Worm (Caenorhabditis elegans) whole organism, late embryonic: ENCODE results near the gene K10C2.8.
A peak's percentile ranks its signal among the peaks of the same experiment; 100 is the strongest.

Experiments used
- C08G9.2 ChIP-seq: sonication (generic microtip); optimal IDR thresholded peaks from 2 replicates; lab custom pipeline; 2016; ENCODE audit warnings: mild to moderate bottlenecking, missing genetic modification characterization, moderate library complexity, missing compliant biosample characterization
- C38D4.7 ChIP-seq: fragments of 200-800 bp; sonication (Bioruptor generic); optimal IDR thresholded peaks from 2 replicates; lab custom pipeline; 2018; ENCODE audit warnings: mild to moderate bottlenecking, missing genetic modification characterization, moderate library complexity, missing compliant biosample characterization
- F13H6.1 ChIP-seq: sonication (generic microtip); optimal IDR thresholded peaks from 2 replicates; lab custom pipeline; 2016; ENCODE audit warnings: missing genetic modification characterization, missing compliant biosample characterization
- Y22D7AL.16 ChIP-seq: sonication (generic microtip); optimal IDR thresholded peaks from 2 replicates; lab custom pipeline; 2016; ENCODE audit warnings: missing genetic modification characterization, missing compliant biosample characterization
- ama-1 ChIP-seq: fragments of 150-350 bp; optimal IDR thresholded peaks from 2 replicates; lab custom pipeline; 2014
- ceh-14 ChIP-seq: sonication (generic microtip); optimal IDR thresholded peaks from 2 replicates; lab custom pipeline; 2016; ENCODE audit warnings: missing genotype, missing genetic modification characterization, missing compliant biosample characterization
- ceh-18 ChIP-seq: sonication (generic microtip); optimal IDR thresholded peaks from 2 replicates; lab custom pipeline; 2016; ENCODE audit warnings: missing genetic modification characterization, missing compliant biosample characterization
- ceh-19 ChIP-seq: fragments of 200-800 bp; sonication (Bioruptor generic); optimal IDR thresholded peaks from 2 replicates; lab custom pipeline; 2018; ENCODE audit warnings: mild to moderate bottlenecking, missing genetic modification characterization, missing compliant biosample characterization
- ceh-2 ChIP-seq: sonication (generic microtip); optimal IDR thresholded peaks from 2 replicates; lab custom pipeline; 2016; ENCODE audit warnings: missing genotype, missing genetic modification characterization, missing compliant biosample characterization
- ceh-30 ChIP-seq: fragments of 150-350 bp; optimal IDR thresholded peaks from 2 replicates; lab custom pipeline; 2014; ENCODE audit warnings: missing biosample characterization, missing genetic modification characterization
- ceh-31 ChIP-seq: sonication (generic microtip); optimal IDR thresholded peaks from 2 replicates; lab custom pipeline; 2016; ENCODE audit warnings: missing genetic modification characterization, missing compliant biosample characterization
- ceh-34 ChIP-seq: sonication (generic microtip); optimal IDR thresholded peaks from 2 replicates; lab custom pipeline; 2016; ENCODE audit warnings: mild to moderate bottlenecking, missing genetic modification characterization, missing compliant biosample characterization
- ceh-45 ChIP-seq: fragments of 200-800 bp; sonication (Bioruptor generic); IDR thresholded peaks from 2 replicates; pipeline ENCODE4 v1.3.6; 2022; ENCODE audit warnings: missing genetic modification reagents, missing genetic modification characterization, missing compliant biosample characterization
- ceh-48 ChIP-seq: sonication (generic microtip); optimal IDR thresholded peaks from 2 replicates; lab custom pipeline; 2016; ENCODE audit warnings: missing genetic modification characterization, inconsistent platforms, missing compliant biosample characterization
- dve-1 ChIP-seq: sonication (generic microtip); optimal IDR thresholded peaks from 2 replicates; lab custom pipeline; 2017; ENCODE audit warnings: antibody characterized with exemption, mild to moderate bottlenecking, missing genetic modification characterization, missing compliant biosample characterization
- elt-2 ChIP-seq: sonication (generic microtip); optimal IDR thresholded peaks from 2 replicates; lab custom pipeline; 2016; ENCODE audit warnings: missing genetic modification reagents, missing genetic modification characterization, missing compliant biosample characterization
- elt-4 ChIP-seq: sonication (generic microtip); optimal IDR thresholded peaks from 2 replicates; lab custom pipeline; 2016; ENCODE audit warnings: missing genetic modification characterization, missing compliant biosample characterization
- fax-1 ChIP-seq: sonication (generic microtip); optimal IDR thresholded peaks from 2 replicates; lab custom pipeline; 2016; ENCODE audit warnings: missing genotype, missing genetic modification characterization, missing compliant biosample characterization
- gmeb-2 ChIP-seq: sonication (generic microtip); optimal IDR thresholded peaks from 2 replicates; lab custom pipeline; 2016; ENCODE audit warnings: missing genetic modification characterization, inconsistent platforms, missing compliant biosample characterization
- hlh-15 ChIP-seq: sonication (generic microtip); optimal IDR thresholded peaks from 2 replicates; lab custom pipeline; 2016; ENCODE audit warnings: missing genetic modification characterization, missing compliant biosample characterization
- hlh-30 ChIP-seq: sonication (generic microtip); optimal IDR thresholded peaks from 2 replicates; lab custom pipeline; 2017; ENCODE audit warnings: antibody characterized with exemption, missing genetic modification characterization, missing compliant biosample characterization; ENCODE audit not compliant: insufficient read depth
- hlh-6 ChIP-seq: sonication (generic microtip); optimal IDR thresholded peaks from 2 replicates; lab custom pipeline; 2016; ENCODE audit warnings: missing genotype, missing genetic modification characterization, missing compliant biosample characterization
- hlh-8 ChIP-seq: sonication (generic microtip); optimal IDR thresholded peaks from 2 replicates; lab custom pipeline; 2016; ENCODE audit warnings: missing genotype, missing genetic modification characterization, missing compliant biosample characterization
- madf-2 ChIP-seq: sonication (generic microtip); optimal IDR thresholded peaks from 2 replicates; lab custom pipeline; 2017; ENCODE audit warnings: missing genetic modification characterization, missing compliant biosample characterization
- mec-3 ChIP-seq: sonication (generic microtip); optimal IDR thresholded peaks from 2 replicates; lab custom pipeline; 2016; ENCODE audit warnings: borderline replicate concordance, missing genetic modification characterization, missing compliant biosample characterization
- nfya-1 ChIP-seq: sonication (generic microtip); optimal IDR thresholded peaks from 2 replicates; lab custom pipeline; 2017; ENCODE audit warnings: missing genetic modification characterization, mild to moderate bottlenecking, missing compliant biosample characterization, antibody characterized with exemption, moderate library complexity
- odd-2 ChIP-seq: sonication (generic microtip); optimal IDR thresholded peaks from 2 replicates; lab custom pipeline; 2017; ENCODE audit warnings: antibody characterized with exemption, mild to moderate bottlenecking, missing genetic modification characterization, missing compliant biosample characterization
- pag-3 ChIP-seq: sonication (generic microtip); optimal IDR thresholded peaks from 2 replicates; lab custom pipeline; 2016; ENCODE audit warnings: missing compliant biosample characterization, missing genetic modification characterization, borderline replicate concordance
- pat-9 ChIP-seq: fragments of 200-800 bp; sonication (Bioruptor generic); optimal IDR thresholded peaks from 2 replicates; lab custom pipeline; 2018; ENCODE audit warnings: mild to moderate bottlenecking, missing genetic modification characterization, moderate library complexity, missing compliant biosample characterization
- pax-1 ChIP-seq: fragments of 150-350 bp; optimal IDR thresholded peaks from 2 replicates; lab custom pipeline; 2014; ENCODE audit warnings: missing biosample characterization, missing genetic modification characterization
- pqm-1 ChIP-seq: sonication (generic microtip); optimal IDR thresholded peaks from 2 replicates; lab custom pipeline; 2016; ENCODE audit warnings: missing genetic modification characterization, missing compliant biosample characterization
- ref-2 ChIP-seq: sonication (generic microtip); optimal IDR thresholded peaks from 2 replicates; lab custom pipeline; 2016; ENCODE audit warnings: missing genetic modification characterization, missing compliant biosample characterization
- rnt-1 ChIP-seq: sonication (generic microtip); optimal IDR thresholded peaks from 2 replicates; lab custom pipeline; 2016; ENCODE audit warnings: missing genetic modification characterization, missing compliant biosample characterization
- syd-9 ChIP-seq: sonication (generic microtip); optimal IDR thresholded peaks from 2 replicates; lab custom pipeline; 2016; ENCODE audit warnings: mild to moderate bottlenecking, missing genetic modification characterization, moderate library complexity, missing compliant biosample characterization
- tbx-2 ChIP-seq: sonication (generic microtip); optimal IDR thresholded peaks from 2 replicates; lab custom pipeline; 2016; ENCODE audit warnings: missing genetic modification characterization, missing compliant biosample characterization
- tbx-7 ChIP-seq: sonication (generic microtip); optimal IDR thresholded peaks from 2 replicates; lab custom pipeline; 2016; ENCODE audit warnings: missing genotype, missing genetic modification characterization, missing compliant biosample characterization
- unc-42 ChIP-seq: sonication (generic microtip); optimal IDR thresholded peaks from 2 replicates; lab custom pipeline; 2016; ENCODE audit warnings: missing genotype, missing genetic modification characterization, missing compliant biosample characterization
- unc-55 ChIP-seq: sonication (generic microtip); optimal IDR thresholded peaks from 2 replicates; lab custom pipeline; 2017; ENCODE audit warnings: missing biosample characterization, missing genetic modification reagents, missing genetic modification characterization

Gene K10C2.8

ce11 chrX:6412575-6412974 is 24.9 kb downstream of the K10C2.8 start, which contains the start of gene T22E5.1:
Gene T22E5.1, plus strand, starts transcription at chrX:6412875.
- no peak for TF ChIP-seq ceh-19 (GFP tag; lab: Kevin White, UChicago)
- no peak for TF ChIP-seq pqm-1
- TF ChIP-seq, all 69 proteins: peak for 0

- no peak for TF ChIP-seq ceh-31 (tag; lab: Kevin White, UChicago)
- no peak for TF ChIP-seq Y22D7AL.16 (tag; lab: Kevin White, UChicago)
- TF ChIP-seq ceh-34, result peak; percentile 74
- no peak for TF ChIP-seq gmeb-2 (tag; lab: Kevin White, UChicago)
- TF ChIP-seq pat-9, result peak; percentile 45
- no peak for TF ChIP-seq mec-3
- no peak for TF ChIP-seq ama-1 (lab: Kevin White, UChicago)
- TF ChIP-seq hlh-8 (tag; lab: Kevin White, UChicago), result peak; percentile 45
- no peak for TF ChIP-seq ref-2 (tag; lab: Kevin White, UChicago)
- TF ChIP-seq ceh-19 (GFP tag; lab: Kevin White, UChicago), result no peak
- peak; percentile 19 for TF ChIP-seq nfya-1 (tag; lab: Kevin White, UChicago)
- no peak for TF ChIP-seq pqm-1
- TF ChIP-seq fax-1 (tag; lab: Kevin White, UChicago), result no peak
- TF ChIP-seq syd-9 (tag; lab: Kevin White, UChicago), result peak; percentile 32
- TF ChIP-seq ceh-14 (tag; lab: Kevin White, UChicago), result peak; percentile 24
- TF ChIP-seq ceh-48 (tag; lab: Kevin White, UChicago), result no peak
- TF ChIP-seq ceh-18 (tag; lab: Kevin White, UChicago), result peak; percentile 89
- TF ChIP-seq rnt-1 (tag; lab: Kevin White, UChicago), result peak; percentile 43
- TF ChIP-seq tbx-2 (tag; lab: Kevin White, UChicago), result no peak
- no peak for TF ChIP-seq tbx-7 (tag; lab: Kevin White, UChicago)
- peak; percentile 15 for TF ChIP-seq F13H6.1 (tag; lab: Kevin White, UChicago)
These were observed 27.2 kb downstream of the K10C2.8 start, which contains the start of gene mup-2 for ce11 chrX:6410177-6410765. Gene mup-2, minus strand, starts transcription at chrX:6410227.

ce11 chrX:6408713-6409112 is 28.7 kb downstream of the K10C2.8 start:
- TF ChIP-seq pax-1 (no peak), C08G9.2 (tag; lab: Kevin White, UChicago) (no peak), syd-9 (tag; lab: Kevin White, UChicago) (no peak), ceh-30 (tag; lab: Kevin White, UChicago) (no peak), C38D4.7 (no peak), F13H6.1 (tag; lab: Kevin White, UChicago) (no peak), tbx-2 (tag; lab: Kevin White, UChicago) (no peak), ceh-19 (GFP tag; lab: Kevin White, UChicago) (no peak), hlh-30 (no peak), hlh-8 (tag; lab: Kevin White, UChicago) (no peak), hlh-15 (tag; lab: Kevin White, UChicago) (no peak), nfya-1 (tag; lab: Kevin White, UChicago) (no peak), dve-1 (tag; lab: Kevin White, UChicago) (no peak), mec-3 (no peak), ceh-2 (tag; lab: Kevin White, UChicago) (no peak), pqm-1 (no peak), elt-4 (no peak), madf-2 (tag; lab: Kevin White, UChicago) (no peak), pat-9 (no peak), unc-55 (no peak)

ce11 chrX:6408286-6408685 is 29.2 kb downstream of the K10C2.8 start:
- TF ChIP-seq elt-2 (tag; lab: Kevin White, UChicago) (peak; percentile 28), ref-2 (tag; lab: Kevin White, UChicago) (no peak), hlh-6 (tag; lab: Kevin White, UChicago) (no peak)

ce11 chrX:6407805-6408204 is 29.6 kb downstream of the K10C2.8 start:
- TF ChIP-seq fax-1 (tag; lab: Kevin White, UChicago) (no peak), ceh-45 (GFP tag; lab: Robert Waterston, UW) (no peak), ama-1 (lab: Kevin White, UChicago) (no peak), mec-3 (no peak), hlh-30 (no peak), unc-42 (tag; lab: Kevin White, UChicago) (no peak), pag-3 (tag; lab: Kevin White, UChicago) (no peak), odd-2 (tag; lab: Kevin White, UChicago) (no peak), pqm-1 (no peak), pax-1 (no peak), C08G9.2 (tag; lab: Kevin White, UChicago) (no peak)
- TF ChIP-seq, all 69 proteins: peak for 0
